Fruit fly (Drosophila melanogaster) whole organism, embryonic: Measurements from ENCODE around the gene RluA-1.

Source experiments
- Abd-B ChIP-seq: fragments of 200-800 bp; sonication (Bioruptor generic); optimal IDR thresholded peaks from 2 replicates; lab custom pipeline; 2018; ENCODE audit warnings: missing biosample characterization, mild to moderate bottlenecking, missing genetic modification characterization, moderate library complexity
- Ada2b ChIP-seq: fragments of 200-800 bp; sonication (Bioruptor generic); IDR thresholded peaks from 2 replicates; pipeline ENCODE4 v1.3.6; 2022; ENCODE audit warnings: missing biosample characterization, missing genetic modification characterization
- Asciz ChIP-seq: fragments of 200-800 bp; sonication (Bioruptor generic); optimal IDR thresholded peaks from 2 replicates; lab custom pipeline; 2017; ENCODE audit warnings: missing biosample characterization, mild to moderate bottlenecking, missing genetic modification characterization, missing genetic modification reagents
- B-H2 ChIP-seq: fragments of 200-800 bp; sonication (Bioruptor generic); optimal IDR thresholded peaks from 2 replicates; lab custom pipeline; 2018; ENCODE audit warnings: missing biosample characterization, mild to moderate bottlenecking, missing genetic modification characterization
- Bgb ChIP-seq: fragments of 200-800 bp; sonication (Bioruptor generic); IDR thresholded peaks from 2 replicates; pipeline ENCODE4 v1.3.6; 2022; ENCODE audit warnings: missing biosample characterization, missing genetic modification characterization; ENCODE audit not compliant: partially characterized antibody
- Blimp-1 ChIP-seq: fragments of 200-800 bp; sonication (Bioruptor generic); optimal IDR thresholded peaks from 3 replicates; lab custom pipeline; 2018; ENCODE audit warnings: missing biosample characterization, missing genetic modification characterization, mild to moderate bottlenecking, moderate library complexity, missing genetic modification reagents
- BtbVII ChIP-seq: fragments of 200-800 bp; sonication (Bioruptor generic); optimal IDR thresholded peaks from 3 replicates; lab custom pipeline; 2017; ENCODE audit warnings: missing biosample characterization, mild to moderate bottlenecking, missing genetic modification characterization
- CG10565 ChIP-seq: fragments of 200-800 bp; sonication (Bioruptor generic); optimal IDR thresholded peaks from 3 replicates; lab custom pipeline; 2016; ENCODE audit warnings: missing biosample characterization, mild to moderate bottlenecking, missing genetic modification characterization
- CG12299 ChIP-seq: fragments of 200-800 bp; sonication (Bioruptor generic); optimal IDR thresholded peaks from 2 replicates; lab custom pipeline; 2018; ENCODE audit warnings: missing biosample characterization, mild to moderate bottlenecking, missing genetic modification characterization
- CG1233 ChIP-seq: fragments of 200-800 bp; sonication (Bioruptor generic); optimal IDR thresholded peaks from 4 replicates; lab custom pipeline; 2018; ENCODE audit warnings: missing biosample characterization, mild to moderate bottlenecking, missing genetic modification characterization
- CG13296 ChIP-seq: fragments of 200-800 bp; sonication (Bioruptor generic); optimal IDR thresholded peaks from 3 replicates; lab custom pipeline; 2018; ENCODE audit warnings: missing biosample characterization, mild to moderate bottlenecking, missing genetic modification characterization
- CG14710 ChIP-seq: fragments of 200-800 bp; sonication (Bioruptor generic); optimal IDR thresholded peaks from 3 replicates; lab custom pipeline; 2019; ENCODE audit warnings: missing biosample characterization, mild to moderate bottlenecking, missing genetic modification characterization, moderate library complexity
- CG15601 ChIP-seq: fragments of 200-800 bp; sonication (Bioruptor generic); optimal IDR thresholded peaks from 3 replicates; lab custom pipeline; 2019; ENCODE audit warnings: missing biosample characterization, mild to moderate bottlenecking, missing genetic modification characterization, moderate library complexity
- CG17186 ChIP-seq: fragments of 200-800 bp; sonication (Bioruptor generic); optimal IDR thresholded peaks from 3 replicates; lab custom pipeline; 2017; ENCODE audit warnings: missing biosample characterization, missing genetic modification reagents, missing genetic modification characterization
- CG17328 ChIP-seq: fragments of 200-800 bp; sonication (Bioruptor generic); IDR thresholded peaks from 2 replicates; pipeline ENCODE4 v1.3.6; 2022; ENCODE audit warnings: missing biosample characterization, missing genetic modification characterization
- CG17829 ChIP-seq: fragments of 200-800 bp; optimal IDR thresholded peaks from 2 replicates; lab custom pipeline; 2019; ENCODE audit warnings: missing biosample characterization, mild to moderate bottlenecking, missing genetic modification characterization, moderate library complexity
- CG18619 ChIP-seq: fragments of 200-800 bp; sonication (Bioruptor generic); optimal IDR thresholded peaks from 3 replicates; lab custom pipeline; 2017; ENCODE audit warnings: missing biosample characterization, mild to moderate bottlenecking, missing genetic modification characterization
- CG30020 ChIP-seq: fragments of 200-800 bp; optimal IDR thresholded peaks from 2 replicates; lab custom pipeline; 2019; ENCODE audit warnings: missing biosample characterization, mild to moderate bottlenecking, missing genetic modification characterization, moderate library complexity
- CG33213 ChIP-seq: fragments of 200-800 bp; sonication (Bioruptor generic); optimal IDR thresholded peaks from 3 replicates; lab custom pipeline; 2016; ENCODE audit warnings: missing biosample characterization, missing genetic modification characterization
- CG4360 ChIP-seq: fragments of 200-800 bp; sonication (Bioruptor generic); IDR thresholded peaks from 2 replicates; pipeline ENCODE4 v1.3.6; 2022; ENCODE audit warnings: missing biosample characterization, missing genetic modification characterization
- CG4404 ChIP-seq: fragments of 200-800 bp; sonication (Bioruptor generic); IDR thresholded peaks from 2 replicates; pipeline ENCODE4 v1.3.6; 2022; ENCODE audit warnings: missing biosample characterization, missing genetic modification characterization
- CG4730 ChIP-seq: fragments of 200-800 bp; sonication (Bioruptor generic); IDR thresholded peaks from 2 replicates; pipeline ENCODE4 v1.3.6; 2022; ENCODE audit warnings: missing biosample characterization, missing genetic modification characterization
- CG5245 ChIP-seq: fragments of 200-800 bp; sonication (Bioruptor generic); optimal IDR thresholded peaks from 3 replicates; lab custom pipeline; 2016; ENCODE audit warnings: missing biosample characterization, missing genetic modification characterization
- CG7271 ChIP-seq: fragments of 200-800 bp; sonication (Bioruptor generic); optimal IDR thresholded peaks from 2 replicates; lab custom pipeline; 2018; ENCODE audit warnings: missing biosample characterization, mild to moderate bottlenecking, missing genetic modification characterization, moderate library complexity
- CG8089 ChIP-seq: fragments of 200-800 bp; sonication (Bioruptor generic); optimal IDR thresholded peaks from 3 replicates; lab custom pipeline; 2016; ENCODE audit warnings: missing biosample characterization, missing genetic modification characterization
- CG9609 ChIP-seq: fragments of 200-800 bp; sonication (Bioruptor generic); optimal IDR thresholded peaks from 3 replicates; lab custom pipeline; 2016; ENCODE audit warnings: missing biosample characterization, missing genetic modification characterization
- CG9876 ChIP-seq: fragments of 200-800 bp; sonication (Bioruptor generic); optimal IDR thresholded peaks from 2 replicates; lab custom pipeline; 2016; ENCODE audit warnings: missing biosample characterization, missing genetic modification characterization
- Dp ChIP-seq: fragments of 200-800 bp; sonication (Bioruptor generic); optimal IDR thresholded peaks from 2 replicates; lab custom pipeline; 2018; ENCODE audit warnings: missing biosample characterization, mild to moderate bottlenecking, missing genetic modification characterization, moderate library complexity
- Mad ChIP-seq: fragments of 200-800 bp; sonication (Bioruptor generic); optimal IDR thresholded peaks from 2 replicates; lab custom pipeline; 2016; ENCODE audit warnings: missing biosample characterization, missing genetic modification characterization
- Optix ChIP-seq: fragments of 200-800 bp; sonication (Bioruptor generic); IDR thresholded peaks from 3 replicates; pipeline ENCODE4 v1.3.6; 2022; ENCODE audit warnings: missing biosample characterization, missing genetic modification characterization
- Sox100B ChIP-seq: fragments of 200-800 bp; sonication (Bioruptor generic); optimal IDR thresholded peaks from 3 replicates; lab custom pipeline; 2018; ENCODE audit warnings: missing biosample characterization, mild to moderate bottlenecking, missing genetic modification characterization
- Stat92E ChIP-seq, 3 experiments: fragments of >200 bp in 2 of 3; fragments of 200-800 bp in 1 of 3; sonication (Bioruptor generic) in 1 of 3; optimal IDR thresholded peaks; 2 replicates each; lab custom pipeline; 2017 to 2019; ENCODE audit warnings: missing biosample characterization in 3 of 3, missing genetic modification characterization in 3 of 3, mild to moderate bottlenecking in 1 of 3, moderate library complexity in 1 of 3
- ap ChIP-seq: fragments of 200-800 bp; sonication (Bioruptor generic); IDR thresholded peaks from 2 replicates; pipeline ENCODE4 v1.3.6; 2022; ENCODE audit warnings: missing biosample characterization, missing genetic modification characterization
- ara ChIP-seq: fragments of 200-800 bp; sonication (Bioruptor generic); IDR thresholded peaks from 2 replicates; pipeline ENCODE4 v1.3.6; 2022; ENCODE audit warnings: missing biosample characterization, missing genetic modification characterization
- croc ChIP-seq: fragments of 200-800 bp; sonication (Bioruptor generic); conservative IDR thresholded peaks from 3 replicates; pipeline ENCODE4 v1.3.6; 2022; ENCODE audit warnings: missing biosample characterization, missing genetic modification characterization
- crol ChIP-seq: fragments of 200-800 bp; sonication (Bioruptor generic); IDR thresholded peaks from 2 replicates; pipeline ENCODE4 v1.3.6; 2022; ENCODE audit warnings: missing biosample characterization, missing genetic modification characterization
- dan ChIP-seq: fragments of 200-800 bp; sonication (Bioruptor generic); IDR thresholded peaks from 2 replicates; pipeline ENCODE4 v1.3.6; 2022; ENCODE audit warnings: missing biosample characterization, missing genetic modification characterization
- fru ChIP-seq: fragments of >200 bp; optimal IDR thresholded peaks from 2 replicates; lab custom pipeline; 2017
- hth ChIP-seq: fragments of >200 bp; optimal IDR thresholded peaks from 2 replicates; lab custom pipeline; 2017; ENCODE audit warnings: inconsistent platforms
- jing ChIP-seq: fragments of 200-800 bp; sonication (Bioruptor generic); optimal IDR thresholded peaks from 2 replicates; lab custom pipeline; 2018; ENCODE audit warnings: missing biosample characterization, mild to moderate bottlenecking, missing genetic modification characterization
- klu ChIP-seq: fragments of 200-800 bp; sonication (Bioruptor generic); IDR thresholded peaks from 2 replicates; pipeline ENCODE4 v1.3.6; 2022; ENCODE audit warnings: missing biosample characterization, missing genetic modification characterization
- knrl ChIP-seq: fragments of 200-800 bp; sonication (Bioruptor generic); IDR thresholded peaks from 3 replicates; pipeline ENCODE4 v1.3.6; 2022; ENCODE audit warnings: missing biosample characterization, missing genetic modification characterization; ENCODE audit not compliant: partially characterized antibody
- lmd ChIP-seq: fragments of 200-800 bp; sonication (Bioruptor generic); IDR thresholded peaks from 2 replicates; pipeline ENCODE4 v1.3.6; 2022; ENCODE audit warnings: missing biosample characterization, missing genetic modification characterization
- nom ChIP-seq: fragments of 200-800 bp; sonication (Bioruptor generic); optimal IDR thresholded peaks from 2 replicates; lab custom pipeline; 2017; ENCODE audit warnings: missing biosample characterization, missing genetic modification characterization, mild to moderate bottlenecking, moderate library complexity, missing genetic modification reagents
- sens-2 ChIP-seq: fragments of 200-800 bp; sonication (Bioruptor generic); IDR thresholded peaks from 2 replicates; pipeline ENCODE4 v1.3.6; 2022; ENCODE audit warnings: missing biosample characterization, missing genetic modification characterization
- seq ChIP-seq: fragments of 200-800 bp; sonication (Bioruptor generic); IDR thresholded peaks from 2 replicates; pipeline ENCODE4 v1.3.6; 2022; ENCODE audit warnings: missing biosample characterization, missing genetic modification characterization
- shn ChIP-seq: fragments of 200-800 bp; sonication (Bioruptor generic); optimal IDR thresholded peaks from 3 replicates; lab custom pipeline; 2016; ENCODE audit warnings: missing biosample characterization, missing genetic modification characterization
- stc ChIP-seq: fragments of 200-800 bp; sonication (Bioruptor generic); IDR thresholded peaks from 2 replicates; pipeline ENCODE4 v1.3.6; 2022; ENCODE audit warnings: missing biosample characterization, missing genetic modification characterization
- stwl ChIP-seq: fragments of 200-800 bp; sonication (Bioruptor generic); optimal IDR thresholded peaks from 3 replicates; lab custom pipeline; 2018; ENCODE audit warnings: missing biosample characterization, mild to moderate bottlenecking, missing genetic modification characterization, moderate library complexity
- toy ChIP-seq: fragments of 200-800 bp; sonication (Bioruptor generic); IDR thresholded peaks from 2 replicates; pipeline ENCODE4 v1.3.6; 2022; ENCODE audit warnings: missing biosample characterization, missing genetic modification characterization
- ttk ChIP-seq: fragments of 200-800 bp; sonication (Bioruptor generic); IDR thresholded peaks from 2 replicates; pipeline ENCODE4 v2.1.2; 2022; ENCODE audit warnings: missing biosample characterization, missing genetic modification characterization
- zf30C ChIP-seq: fragments of 200-800 bp; sonication (Bioruptor generic); optimal IDR thresholded peaks from 3 replicates; lab custom pipeline; 2018; ENCODE audit warnings: missing biosample characterization, mild to moderate bottlenecking, missing genetic modification characterization

The RluA-1 gene

dm6 chr2L:10474268-10474678 is at the start of gene RluA-1:
Gene RluA-1 (minus strand): TSS chr2L:10474349.
- TF ChIP-seq croc (peak; percentile 99), CG33213 (GFP tag; lab: Kevin White, UChicago) (peak; percentile 96), shn (GFP tag; lab: Kevin White, UChicago) (peak; percentile 84), Abd-B (peak; percentile 97), CG12299 (tag; lab: Kevin White, UChicago) (peak; percentile 99), Bgb (peak; percentile 53), ara (peak; percentile 100), CG9609 (GFP tag; lab: Kevin White, UChicago) (peak; percentile 92), ap (GFP tag; lab: Robert Waterston, UW) (peak; percentile 91), Ada2b (GFP tag; lab: Robert Waterston, UW) (peak; percentile 96), Blimp-1 (GFP tag; lab: Kevin White, UChicago) (peak; percentile 99), CG9876 (peak; percentile 72), sens-2 (GFP tag; lab: Robert Waterston, UW) (peak; percentile 98), fru (lab: Kevin White, UChicago) (no peak), klu (peak; percentile 98), CG17328 (GFP tag; lab: Robert Waterston, UW) (peak; percentile 100), CG17186 (GFP tag; lab: Kevin White, UChicago) (peak; percentile 94), CG4360 (GFP tag; lab: Robert Waterston, UW) (peak; percentile 94), Mad (GFP tag; lab: Kevin White, UChicago) (peak; percentile 98), stwl (tag; lab: Kevin White, UChicago) (peak; percentile 98), CG4404 (peak; percentile 98), zf30C (GFP tag; lab: Kevin White, UChicago) (peak; percentile 38), CG7271 (tag; lab: Kevin White, UChicago) (peak; percentile 99), B-H2 (GFP tag; lab: Kevin White, UChicago) (peak; percentile 96), dan (peak; percentile 97), jing (GFP tag; lab: Kevin White, UChicago) (peak; percentile 98), CG1233 (GFP tag; lab: Kevin White, UChicago) (peak; percentile 99), CG30020 (tag; lab: Kevin White, UChicago) (peak; percentile 89), CG17829 (tag; lab: Kevin White, UChicago) (peak; percentile 100), lmd (GFP tag; lab: Robert Waterston, UW) (peak; percentile 99), CG8089 (GFP tag; lab: Kevin White, UChicago) (peak; percentile 92), ttk (GFP tag; lab: Robert Waterston, UW) (peak; percentile 99), CG14710 (tag; lab: Kevin White, UChicago) (peak; percentile 99), knrl (GFP tag; lab: Robert Waterston, UW) (peak; percentile 71), Optix (GFP tag; lab: Robert Waterston, UW) (peak; percentile 99), nom (GFP tag; lab: Kevin White, UChicago) (peak; percentile 93), seq (GFP tag; lab: Robert Waterston, UW) (peak; percentile 100), stc (GFP tag; lab: Robert Waterston, UW) (peak; percentile 100), CG13296 (GFP tag; lab: Kevin White, UChicago) (peak; percentile 99), CG10565 (GFP tag; lab: Kevin White, UChicago) (peak; percentile 96), CG5245 (GFP tag; lab: Kevin White, UChicago) (peak; percentile 99), CG18619 (GFP tag; lab: Kevin White, UChicago) (peak; percentile 99), Sox100B (GFP tag; lab: Kevin White, UChicago) (peak; percentile 98), CG15601 (tag; lab: Kevin White, UChicago) (peak; percentile 99), Stat92E (GFP tag; optimal IDR thresholded peaks at IDR 0.05; lab: Kevin White, UChicago) (peak in 1 of 3 experiments; percentile 98), toy (peak; percentile 98), Asciz (GFP tag; lab: Kevin White, UChicago) (peak; percentile 99), CG4730 (peak; percentile 99), hth (lab: Kevin White, UChicago) (no peak), Dp (peak; percentile 50), crol (GFP tag; lab: Robert Waterston, UW) (peak; percentile 70), BtbVII (peak; percentile 99)
